Worm (Caenorhabditis elegans) whole organism, late embryonic: ENCODE data around the gene ift-81.

ENCODE experiments used
- C08G9.2 ChIP-seq: sonication (generic microtip); optimal IDR thresholded peaks from 2 replicates; lab custom pipeline; 2016; ENCODE audit warnings: mild to moderate bottlenecking, missing genetic modification characterization, moderate library complexity, missing compliant biosample characterization
- C38D4.7 ChIP-seq: fragments of 200-800 bp; sonication (Bioruptor generic); optimal IDR thresholded peaks from 2 replicates; lab custom pipeline; 2018; ENCODE audit warnings: mild to moderate bottlenecking, missing genetic modification characterization, moderate library complexity, missing compliant biosample characterization
- ahr-1 ChIP-seq: sonication (generic microtip); optimal IDR thresholded peaks from 2 replicates; lab custom pipeline; 2016; ENCODE audit warnings: missing genetic modification characterization, missing compliant biosample characterization
- ceh-18 ChIP-seq: sonication (generic microtip); optimal IDR thresholded peaks from 2 replicates; lab custom pipeline; 2016; ENCODE audit warnings: missing genetic modification characterization, missing compliant biosample characterization
- ceh-19 ChIP-seq: fragments of 200-800 bp; sonication (Bioruptor generic); optimal IDR thresholded peaks from 2 replicates; lab custom pipeline; 2018; ENCODE audit warnings: mild to moderate bottlenecking, missing genetic modification characterization, missing compliant biosample characterization
- ceh-2 ChIP-seq: sonication (generic microtip); optimal IDR thresholded peaks from 2 replicates; lab custom pipeline; 2016; ENCODE audit warnings: missing genotype, missing genetic modification characterization, missing compliant biosample characterization
- ceh-24 ChIP-seq: sonication (generic microtip); optimal IDR thresholded peaks from 2 replicates; lab custom pipeline; 2016; ENCODE audit warnings: mild to moderate bottlenecking, missing genetic modification characterization, missing compliant biosample characterization
- ceh-31 ChIP-seq: sonication (generic microtip); optimal IDR thresholded peaks from 2 replicates; lab custom pipeline; 2016; ENCODE audit warnings: missing genetic modification characterization, missing compliant biosample characterization
- ceh-34 ChIP-seq: sonication (generic microtip); optimal IDR thresholded peaks from 2 replicates; lab custom pipeline; 2016; ENCODE audit warnings: mild to moderate bottlenecking, missing genetic modification characterization, missing compliant biosample characterization
- ceh-45 ChIP-seq: fragments of 200-800 bp; sonication (Bioruptor generic); IDR thresholded peaks from 2 replicates; pipeline ENCODE4 v1.3.6; 2022; ENCODE audit warnings: missing genetic modification reagents, missing genetic modification characterization, missing compliant biosample characterization
- ceh-48 ChIP-seq: sonication (generic microtip); optimal IDR thresholded peaks from 2 replicates; lab custom pipeline; 2016; ENCODE audit warnings: missing genetic modification characterization, inconsistent platforms, missing compliant biosample characterization
- ceh-6 ChIP-seq: fragments of 200-800 bp; sonication (Bioruptor generic); optimal IDR thresholded peaks from 2 replicates; lab custom pipeline; 2018; ENCODE audit warnings: mild to moderate bottlenecking, missing genetic modification characterization, missing compliant biosample characterization
- ceh-9 ChIP-seq: sonication (generic microtip); optimal IDR thresholded peaks from 2 replicates; lab custom pipeline; 2016; ENCODE audit warnings: mild to moderate bottlenecking, missing genetic modification characterization, inconsistent platforms, missing compliant biosample characterization
- che-1 ChIP-seq: sonication (generic microtip); optimal IDR thresholded peaks from 2 replicates; lab custom pipeline; 2016; ENCODE audit warnings: mild to moderate bottlenecking, missing genetic modification characterization, missing compliant biosample characterization
- dmd-4 ChIP-seq: sonication (generic microtip); optimal IDR thresholded peaks from 2 replicates; lab custom pipeline; 2016; ENCODE audit warnings: borderline replicate concordance, missing genetic modification characterization, missing compliant biosample characterization
- dve-1 ChIP-seq: sonication (generic microtip); optimal IDR thresholded peaks from 2 replicates; lab custom pipeline; 2017; ENCODE audit warnings: antibody characterized with exemption, mild to moderate bottlenecking, missing genetic modification characterization, missing compliant biosample characterization
- elt-2 ChIP-seq: sonication (generic microtip); optimal IDR thresholded peaks from 2 replicates; lab custom pipeline; 2016; ENCODE audit warnings: missing genetic modification reagents, missing genetic modification characterization, missing compliant biosample characterization
- elt-4 ChIP-seq: sonication (generic microtip); optimal IDR thresholded peaks from 2 replicates; lab custom pipeline; 2016; ENCODE audit warnings: missing genetic modification characterization, missing compliant biosample characterization
- ets-4 ChIP-seq: sonication (generic microtip); optimal IDR thresholded peaks from 2 replicates; lab custom pipeline; 2016; ENCODE audit warnings: missing genetic modification characterization, missing compliant biosample characterization
- eyg-1 ChIP-seq: sonication (generic microtip); optimal IDR thresholded peaks from 2 replicates; lab custom pipeline; 2016; ENCODE audit warnings: missing genotype, missing genetic modification characterization, missing compliant biosample characterization
- fax-1 ChIP-seq: sonication (generic microtip); optimal IDR thresholded peaks from 2 replicates; lab custom pipeline; 2016; ENCODE audit warnings: missing genotype, missing genetic modification characterization, missing compliant biosample characterization
- fkh-10 ChIP-seq: fragments of 150-350 bp; optimal IDR thresholded peaks from 2 replicates; lab custom pipeline; 2014; ENCODE audit warnings: missing biosample characterization, missing genetic modification reagents, missing genetic modification characterization
- fkh-6 ChIP-seq: sonication (generic microtip); optimal IDR thresholded peaks from 2 replicates; lab custom pipeline; 2016; ENCODE audit warnings: missing genetic modification characterization, missing compliant biosample characterization
- gmeb-2 ChIP-seq: sonication (generic microtip); optimal IDR thresholded peaks from 2 replicates; lab custom pipeline; 2016; ENCODE audit warnings: missing genetic modification characterization, inconsistent platforms, missing compliant biosample characterization
- hlh-13 ChIP-seq: fragments of 200-800 bp; sonication (Bioruptor generic); optimal IDR thresholded peaks from 2 replicates; lab custom pipeline; 2018; ENCODE audit warnings: mild to moderate bottlenecking, missing genetic modification characterization, missing compliant biosample characterization
- hlh-15 ChIP-seq: sonication (generic microtip); optimal IDR thresholded peaks from 2 replicates; lab custom pipeline; 2016; ENCODE audit warnings: missing genetic modification characterization, missing compliant biosample characterization
- hlh-6 ChIP-seq: sonication (generic microtip); optimal IDR thresholded peaks from 2 replicates; lab custom pipeline; 2016; ENCODE audit warnings: missing genotype, missing genetic modification characterization, missing compliant biosample characterization
- lin-11 ChIP-seq: fragments of 200-800 bp; sonication (Bioruptor generic); optimal IDR thresholded peaks from 2 replicates; lab custom pipeline; 2018; ENCODE audit warnings: mild to moderate bottlenecking, missing genetic modification characterization, missing compliant biosample characterization
- madf-2 ChIP-seq: sonication (generic microtip); optimal IDR thresholded peaks from 2 replicates; lab custom pipeline; 2017; ENCODE audit warnings: missing genetic modification characterization, missing compliant biosample characterization
- nfya-1 ChIP-seq: sonication (generic microtip); optimal IDR thresholded peaks from 2 replicates; lab custom pipeline; 2017; ENCODE audit warnings: missing genetic modification characterization, mild to moderate bottlenecking, missing compliant biosample characterization, antibody characterized with exemption, moderate library complexity
- nhr-232 ChIP-seq: sonication (generic microtip); optimal IDR thresholded peaks from 2 replicates; lab custom pipeline; 2016; ENCODE audit warnings: missing genetic modification characterization, missing compliant biosample characterization
- npax-4 ChIP-seq: sonication (generic microtip); optimal IDR thresholded peaks from 2 replicates; lab custom pipeline; 2016; ENCODE audit warnings: missing genetic modification characterization, missing compliant biosample characterization
- odd-2 ChIP-seq: sonication (generic microtip); optimal IDR thresholded peaks from 2 replicates; lab custom pipeline; 2017; ENCODE audit warnings: antibody characterized with exemption, mild to moderate bottlenecking, missing genetic modification characterization, missing compliant biosample characterization
- pat-9 ChIP-seq: fragments of 200-800 bp; sonication (Bioruptor generic); optimal IDR thresholded peaks from 2 replicates; lab custom pipeline; 2018; ENCODE audit warnings: mild to moderate bottlenecking, missing genetic modification characterization, moderate library complexity, missing compliant biosample characterization
- pha-2 ChIP-seq: sonication (generic microtip); optimal IDR thresholded peaks from 2 replicates; lab custom pipeline; 2017; ENCODE audit warnings: mild to moderate bottlenecking, missing genetic modification characterization, missing compliant biosample characterization
- pqm-1 ChIP-seq: sonication (generic microtip); optimal IDR thresholded peaks from 2 replicates; lab custom pipeline; 2016; ENCODE audit warnings: missing genetic modification characterization, missing compliant biosample characterization
- pros-1 ChIP-seq: fragments of 150-350 bp; optimal IDR thresholded peaks from 2 replicates; lab custom pipeline; 2014; ENCODE audit warnings: missing biosample characterization, missing genetic modification reagents, missing genetic modification characterization
- rnt-1 ChIP-seq: sonication (generic microtip); optimal IDR thresholded peaks from 2 replicates; lab custom pipeline; 2016; ENCODE audit warnings: missing genetic modification characterization, missing compliant biosample characterization
- sox-2 ChIP-seq: fragments of 200-800 bp; sonication (Bioruptor generic); IDR thresholded peaks from 2 replicates; pipeline ENCODE4 v1.3.6; 2022; ENCODE audit warnings: missing genetic modification reagents, missing genetic modification characterization, missing compliant biosample characterization
- sox-4 ChIP-seq: sonication (generic microtip); optimal IDR thresholded peaks from 2 replicates; lab custom pipeline; 2017; ENCODE audit warnings: mild to moderate bottlenecking, missing genetic modification characterization, inconsistent platforms, missing compliant biosample characterization
- syd-9 ChIP-seq: sonication (generic microtip); optimal IDR thresholded peaks from 2 replicates; lab custom pipeline; 2016; ENCODE audit warnings: mild to moderate bottlenecking, missing genetic modification characterization, moderate library complexity, missing compliant biosample characterization
- tbx-2 ChIP-seq: sonication (generic microtip); optimal IDR thresholded peaks from 2 replicates; lab custom pipeline; 2016; ENCODE audit warnings: missing genetic modification characterization, missing compliant biosample characterization
- ttx-3 ChIP-seq: sonication (generic microtip); optimal IDR thresholded peaks from 2 replicates; lab custom pipeline; 2016; ENCODE audit warnings: missing genetic modification reagents, missing genetic modification characterization, missing compliant biosample characterization
- unc-3 ChIP-seq, 2 experiments: fragments of 200-800 bp in 1 of 2; sonication (Bioruptor generic) in 1 of 2; sonication (generic microtip) in 1 of 2; conservative IDR thresholded peaks in 1 of 2; optimal IDR thresholded peaks in 1 of 2; 2 replicates each; pipeline versions ENCODE4 v1.3.6 to Lab custom; 2016 to 2022; ENCODE audit warnings: missing compliant biosample characterization in 2 of 2, missing genetic modification characterization in 2 of 2, missing genetic modification reagents in 1 of 2
- unc-42 ChIP-seq: sonication (generic microtip); optimal IDR thresholded peaks from 2 replicates; lab custom pipeline; 2016; ENCODE audit warnings: missing genotype, missing genetic modification characterization, missing compliant biosample characterization
- unc-86 ChIP-seq: sonication (generic microtip); optimal IDR thresholded peaks from 2 replicates; lab custom pipeline; 2016; ENCODE audit warnings: missing genetic modification characterization, missing compliant biosample characterization
- zip-5 ChIP-seq: sonication (generic microtip); optimal IDR thresholded peaks from 2 replicates; lab custom pipeline; 2016; ENCODE audit warnings: missing genetic modification characterization, missing compliant biosample characterization
- ztf-16 ChIP-seq: sonication (generic microtip); optimal IDR thresholded peaks from 2 replicates; lab custom pipeline; 2017; ENCODE audit warnings: missing genetic modification characterization, missing compliant biosample characterization

The ift-81 gene

ce11 chrX:5268062-5268461, 30.3 kb upstream of the ift-81 start:
- no peak for TF ChIP-seq dmd-4 (tag; lab: Kevin White, UChicago)
- no peak for TF ChIP-seq hlh-13 (GFP tag; lab: Kevin White, UChicago)
- TF ChIP-seq C08G9.2 (tag; lab: Kevin White, UChicago): no peak
- no peak for TF ChIP-seq hlh-6 (tag; lab: Kevin White, UChicago)
- no peak for TF ChIP-seq tbx-2 (tag; lab: Kevin White, UChicago)
- no peak for TF ChIP-seq ceh-18

- TF ChIP-seq nfya-1 (tag; lab: Kevin White, UChicago): no peak
- peak; percentile 64 for TF ChIP-seq elt-2 (tag; lab: Kevin White, UChicago)
Observed at ce11 chrX:5269359-5269758, 29.0 kb upstream of the ift-81 start.

ce11 chrX:5275209-5275608, 23.2 kb upstream of the ift-81 start, which contains the start of gene hst-6:
Gene hst-6 (plus strand): TSS chrX:5275561.
- TF ChIP-seq zip-5 (tag; lab: Kevin White, UChicago) (no peak), che-1 (tag; lab: Kevin White, UChicago) (no peak), gmeb-2 (tag; lab: Kevin White, UChicago) (no peak), fkh-6 (tag; lab: Kevin White, UChicago) (no peak), ceh-18 (no peak), pha-2 (peak; percentile 20), rnt-1 (tag; lab: Kevin White, UChicago) (no peak), unc-86 (tag; lab: Kevin White, UChicago) (peak; percentile 3), ceh-6 (GFP tag; lab: Kevin White, UChicago) (no peak), ceh-2 (no peak), nfya-1 (tag; lab: Kevin White, UChicago) (peak; percentile 72), ttx-3 (tag; lab: Kevin White, UChicago) (no peak), ceh-9 (tag; lab: Kevin White, UChicago) (no peak), lin-11 (no peak), ahr-1 (tag; lab: Kevin White, UChicago) (no peak), ztf-16 (tag; lab: Kevin White, UChicago) (no peak), syd-9 (tag; lab: Kevin White, UChicago) (no peak), nhr-232 (tag; lab: Kevin White, UChicago) (no peak), dmd-4 (tag; lab: Kevin White, UChicago) (no peak), pros-1 (tag; lab: Kevin White, UChicago) (peak; percentile 81), ets-4 (tag; lab: Kevin White, UChicago) (no peak), elt-4 (tag; lab: Kevin White, UChicago) (no peak), sox-4 (tag; lab: Kevin White, UChicago) (no peak), npax-4 (tag; lab: Kevin White, UChicago) (no peak), fax-1 (tag; lab: Kevin White, UChicago) (peak; percentile 11), hlh-15 (tag; lab: Kevin White, UChicago) (no peak), eyg-1 (tag; lab: Kevin White, UChicago) (peak; percentile 52), C38D4.7 (GFP tag; lab: Kevin White, UChicago) (no peak), sox-2 (peak; percentile 27; the same call in 1 of the 2 replicates), fkh-10 (GFP tag; lab: Kevin White, UChicago) (no peak), unc-42 (peak; percentile 46), elt-2 (tag; lab: Kevin White, UChicago) (peak; percentile 10), ceh-24 (no peak), tbx-2 (tag; lab: Kevin White, UChicago) (peak; percentile 58), pqm-1 (tag; lab: Kevin White, UChicago) (no peak), ceh-48 (tag; lab: Kevin White, UChicago) (peak; percentile 69), dve-1 (tag; lab: Kevin White, UChicago) (no peak), ceh-31 (tag; lab: Kevin White, UChicago) (peak; percentile 65), hlh-13 (GFP tag; lab: Kevin White, UChicago) (no peak), unc-3 (GFP tag; conservative IDR thresholded peaks at IDR 0.05; lab: Robert Waterston, UW) (no peak), unc-3 (tag; optimal IDR thresholded peaks at IDR 0.05; lab: Kevin White, UChicago) (no peak), ceh-34 (peak; percentile 44), ceh-45 (no peak), ceh-19 (GFP tag; lab: Kevin White, UChicago) (peak; percentile 62), odd-2 (tag; lab: Kevin White, UChicago) (no peak), pat-9 (tag; lab: Kevin White, UChicago) (no peak), madf-2 (no peak)
